Worm (Caenorhabditis elegans) whole organism, L4/young adult: ENCODE measurements around the gene cwp-3.

Experiments
- W03F9.2 ChIP-seq: fragments of 150-350 bp; optimal IDR thresholded peaks from 2 replicates; lab custom pipeline; 2014; ENCODE audit warnings: missing biosample characterization, missing genetic modification characterization
- dao-5 ChIP-seq: sonication (generic microtip); optimal IDR thresholded peaks from 2 replicates; lab custom pipeline; 2016; ENCODE audit warnings: missing genotype, missing genetic modification characterization, moderate library complexity, missing compliant biosample characterization
- him-1 ChIP-seq: sonication (generic microtip); optimal IDR thresholded peaks from 2 replicates; lab custom pipeline; 2016; ENCODE audit warnings: missing genotype, missing genetic modification reagents, missing genetic modification characterization, missing compliant biosample characterization

The cwp-3 gene

DNA sequence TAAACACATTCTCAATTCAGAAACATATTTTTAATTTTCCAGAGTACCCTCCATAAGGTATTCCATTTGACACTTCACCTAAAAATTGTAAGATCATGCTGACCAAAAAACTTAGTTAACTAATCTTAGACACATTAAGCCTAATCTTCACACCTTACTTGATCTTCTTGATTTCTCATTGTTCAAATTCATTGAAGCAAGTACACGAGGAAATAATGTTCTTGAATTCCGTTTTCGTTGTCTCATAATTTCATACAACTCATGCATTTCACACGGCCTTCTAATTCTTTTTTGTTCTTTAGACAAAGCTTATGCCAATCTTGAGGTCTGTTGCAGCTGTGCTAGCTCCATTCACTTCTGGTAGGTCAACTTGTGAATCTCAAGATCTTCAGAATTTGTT lies 29.4 kb downstream of the cwp-3 start, which contains the start of gene srd-33:
srd-33 (plus strand) TSS at position 301 of the 400 bp plus-strand sequence.
- TF ChIP-seq him-1 (tag; lab: Kevin White, UChicago) (no peak), W03F9.2 (tag; lab: Kevin White, UChicago) (no peak), dao-5 (tag; lab: Kevin White, UChicago) (no peak)

DNA sequence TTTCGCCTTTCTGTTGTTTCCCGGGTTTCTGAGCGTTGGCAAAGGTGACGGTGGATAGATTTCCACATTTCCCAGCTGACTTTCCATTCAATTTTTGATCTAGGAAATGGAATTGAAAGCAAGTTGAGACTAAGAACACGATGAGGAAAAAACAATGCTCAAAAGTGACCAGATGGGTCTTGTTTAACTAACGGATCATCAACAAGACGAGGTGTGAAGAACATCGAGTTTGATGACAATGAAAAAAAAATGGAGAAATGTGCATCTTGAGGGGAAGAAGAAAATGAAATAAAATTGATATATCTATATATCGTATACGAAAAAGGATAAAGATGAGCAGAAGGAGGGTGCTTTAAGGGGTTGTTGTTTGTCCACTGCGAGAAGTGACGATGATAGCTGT lies 35.0 kb downstream of the cwp-3 start, which contains the start of gene T19H12.6:
T19H12.6 (minus strand) TSS at position 101 of the 400 bp plus-strand sequence.
- TF ChIP-seq W03F9.2 (tag; lab: Kevin White, UChicago) (no peak), him-1 (tag; lab: Kevin White, UChicago) (no peak)

DNA sequence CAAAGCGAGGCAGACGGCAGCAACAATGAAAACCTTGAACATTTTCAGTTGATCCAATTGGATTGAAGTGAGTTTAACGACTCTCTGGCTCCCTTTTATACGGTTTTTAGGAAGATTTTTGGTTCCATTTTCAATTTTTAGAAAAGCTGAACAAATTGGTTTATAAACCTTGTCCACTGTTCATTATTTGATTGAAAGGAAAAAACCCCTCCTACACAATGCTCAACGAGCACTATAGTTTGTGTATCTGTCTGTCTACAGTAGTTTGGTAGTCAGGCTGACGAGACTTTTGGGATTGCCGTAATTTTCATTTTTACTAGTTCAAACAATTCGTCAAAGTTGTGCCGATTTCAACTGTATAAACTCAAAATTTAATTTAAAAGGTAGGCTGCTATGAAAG lies 36.6 kb downstream of the cwp-3 start, which contains the start of gene T19H12.15:
T19H12.15 (minus strand) TSS at position 101 of the 400 bp plus-strand sequence.
- TF ChIP-seq W03F9.2 (tag; lab: Kevin White, UChicago) (no peak), him-1 (tag; lab: Kevin White, UChicago) (no peak), dao-5 (tag; lab: Kevin White, UChicago) (no peak)

DNA sequence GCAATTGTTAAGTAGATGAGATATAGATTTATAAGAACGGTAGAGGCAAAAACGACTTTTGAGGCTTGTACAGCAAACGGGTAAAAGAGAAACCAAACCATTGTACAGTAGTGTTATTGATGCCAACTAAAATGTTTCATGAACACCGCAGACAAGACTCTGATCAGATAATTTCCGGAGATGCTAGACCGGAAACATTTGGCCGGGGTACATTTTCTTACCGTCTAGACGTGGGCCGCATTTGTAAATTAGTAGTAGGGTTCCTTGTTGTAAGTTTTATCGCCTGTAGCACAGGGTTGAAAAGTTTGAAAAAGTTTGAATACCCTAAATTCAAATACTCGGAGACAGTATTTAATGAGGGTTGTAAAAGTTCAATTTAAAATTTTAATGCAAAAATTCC lies 38.7 kb downstream of the cwp-3 start, which contains the start of gene str-32:
str-32 (minus strand) TSS at position 101 of the 400 bp plus-strand sequence.
- TF ChIP-seq him-1 (tag; lab: Kevin White, UChicago) (no peak), W03F9.2 (tag; lab: Kevin White, UChicago) (no peak), dao-5 (tag; lab: Kevin White, UChicago) (no peak)

DNA sequence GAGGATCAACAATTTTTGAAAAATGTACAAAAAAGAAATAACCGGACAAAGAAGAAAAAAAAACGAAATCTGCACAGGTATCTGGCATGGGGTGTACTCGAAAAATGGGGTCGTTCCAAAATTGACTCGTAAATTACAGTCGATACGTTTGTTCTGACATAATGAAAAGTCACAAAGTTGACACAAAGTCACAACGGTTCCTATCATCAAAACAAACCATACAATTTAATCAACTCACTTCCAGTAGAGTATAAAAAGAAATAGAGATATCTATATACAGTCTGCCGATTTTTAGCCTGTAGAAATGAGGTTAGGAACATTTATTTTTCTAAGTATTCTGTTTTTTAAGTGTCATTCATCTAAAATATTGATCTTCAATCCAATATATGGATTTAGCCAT lies 41.9 kb downstream of the cwp-3 start, which contains the start of gene T19H12.12:
T19H12.12 (plus strand) TSS at position 301 of the 400 bp plus-strand sequence.
- TF ChIP-seq him-1 (tag; lab: Kevin White, UChicago) (no peak), dao-5 (tag; lab: Kevin White, UChicago) (no peak), W03F9.2 (tag; lab: Kevin White, UChicago) (no peak)

DNA sequence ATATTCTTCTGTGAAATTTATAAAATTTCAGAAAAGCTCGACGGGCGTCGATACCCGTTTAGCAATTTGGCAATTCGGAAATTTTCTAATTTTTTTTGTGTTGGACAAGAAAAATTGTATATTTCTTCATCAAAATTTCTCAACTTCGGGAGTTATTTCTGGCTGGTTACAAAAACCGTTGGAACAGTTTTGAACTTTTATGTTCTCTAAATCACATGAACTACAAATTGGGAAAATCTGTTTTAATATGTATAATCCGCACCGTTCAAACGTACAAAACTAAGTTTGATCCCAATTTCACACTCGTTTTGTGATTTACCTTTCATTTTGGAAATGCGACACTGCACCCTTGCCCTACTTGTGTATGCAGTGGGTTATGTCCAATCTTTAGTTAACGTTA lies 42.7 kb downstream of the cwp-3 start, which contains the start of gene T19H12.3:
T19H12.3 (plus strand) TSS at position 301 of the 400 bp plus-strand sequence.
- TF ChIP-seq him-1 (tag; lab: Kevin White, UChicago) (no peak), dao-5 (tag; lab: Kevin White, UChicago) (no peak), W03F9.2 (tag; lab: Kevin White, UChicago) (no peak)

DNA sequence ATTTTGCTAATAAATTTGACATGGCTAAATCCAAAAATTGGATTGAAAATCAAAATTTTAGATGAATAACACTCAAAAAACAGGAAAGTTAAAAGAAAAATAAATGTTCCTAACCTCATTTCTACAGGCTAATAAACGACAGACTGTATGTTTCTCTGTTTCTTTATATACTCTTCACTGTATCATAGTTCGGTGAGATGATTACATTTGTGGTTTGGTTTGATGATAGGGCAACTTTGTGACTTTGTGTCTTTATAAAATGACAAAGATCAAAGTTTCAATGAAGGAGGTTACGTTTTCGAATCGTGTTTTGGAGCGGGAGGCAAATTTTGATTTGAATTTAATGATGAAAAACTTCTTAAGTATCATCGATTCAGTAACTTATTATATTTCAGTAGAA lies 46.8 kb downstream of the cwp-3 start, which contains the start of gene ugt-12:
ugt-12 (minus strand) TSS at position 153 of the 400 bp plus-strand sequence.
- no peak for TF ChIP-seq him-1 (tag; lab: Kevin White, UChicago)
- no peak for TF ChIP-seq W03F9.2 (tag; lab: Kevin White, UChicago)
- no peak for TF ChIP-seq dao-5 (tag; lab: Kevin White, UChicago)

DNA sequence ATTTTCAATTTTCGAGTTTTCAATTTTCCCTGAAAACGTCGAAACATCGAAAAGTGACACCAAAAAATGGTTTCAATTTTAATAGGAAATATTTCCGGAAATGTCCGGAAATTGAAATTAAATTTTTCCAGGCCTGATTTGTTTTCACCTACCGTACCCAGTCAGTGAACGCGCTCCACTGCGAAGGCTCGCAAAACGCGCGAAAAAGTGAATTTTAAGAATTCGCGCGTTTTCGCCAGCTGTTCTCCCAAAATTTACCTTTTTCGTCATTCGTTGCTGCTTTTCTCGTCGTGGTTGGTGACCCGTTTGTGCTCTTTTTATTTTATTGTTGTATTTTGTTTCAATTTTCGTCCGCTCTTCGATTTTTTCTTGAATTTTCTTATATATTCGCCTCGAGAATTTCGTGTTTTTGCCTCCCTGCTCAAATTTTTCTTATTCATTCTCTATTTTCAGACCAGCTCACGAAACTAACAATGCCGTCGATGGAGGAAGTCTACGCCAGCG lies 47.4 kb downstream of the cwp-3 start, which contains the start of gene T19H12.2:
T19H12.2 (plus strand) TSS at position 454 of the 504 bp plus-strand sequence.
- TF ChIP-seq dao-5 (tag; lab: Kevin White, UChicago) (no peak), him-1 (tag; lab: Kevin White, UChicago) (no peak), W03F9.2 (tag; lab: Kevin White, UChicago) (peak; percentile 2)

DNA sequence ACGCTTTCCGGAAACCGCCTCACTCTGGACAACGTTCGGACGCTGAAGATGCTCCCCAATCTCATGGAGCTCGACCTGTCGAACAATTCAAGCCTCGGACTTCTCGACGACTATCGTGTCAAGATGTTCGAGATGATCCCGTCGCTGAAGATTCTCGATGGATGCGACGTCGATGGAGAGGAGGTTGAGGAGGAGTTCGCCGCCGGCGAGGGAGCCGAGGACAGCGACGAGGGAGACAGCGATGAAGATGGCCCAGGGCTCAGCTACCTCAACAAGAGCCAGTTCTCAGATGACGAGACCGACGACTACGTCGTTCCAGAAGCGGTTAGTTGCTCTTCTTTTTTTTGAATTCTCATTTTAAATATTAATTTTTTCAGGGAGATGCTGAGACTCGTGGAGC lies 48.1 kb downstream of the cwp-3 start:
- no peak for TF ChIP-seq him-1 (tag; lab: Kevin White, UChicago)
- TF ChIP-seq W03F9.2 (tag; lab: Kevin White, UChicago): no peak
- no peak for TF ChIP-seq dao-5 (tag; lab: Kevin White, UChicago)

DNA sequence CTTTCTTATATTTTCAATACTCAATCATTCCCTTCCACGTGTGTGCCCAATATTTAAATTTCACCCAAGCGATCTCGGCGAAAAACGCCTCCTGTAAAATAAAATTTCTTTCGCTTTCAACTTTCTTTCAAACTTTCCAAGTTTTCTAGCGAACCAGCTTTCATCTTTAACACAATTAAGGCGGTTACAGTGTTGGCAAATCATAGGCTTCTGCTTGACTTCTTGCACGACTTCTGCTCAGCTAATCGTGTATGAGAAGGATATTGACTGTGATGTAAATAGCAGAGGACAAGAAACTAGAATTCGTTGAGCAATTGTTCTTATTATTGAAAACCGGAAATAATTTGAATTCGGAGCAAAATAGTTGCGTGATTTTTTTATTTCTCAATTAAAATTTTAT lies 48.7 kb downstream of the cwp-3 start:
- TF ChIP-seq him-1 (tag; lab: Kevin White, UChicago) (no peak), W03F9.2 (tag; lab: Kevin White, UChicago) (no peak), dao-5 (tag; lab: Kevin White, UChicago) (no peak)
